Fruit fly (Drosophila melanogaster) whole organism: ENCODE measurements around the gene Agpat3.

ENCODE experiments used
- Dll ChIP-seq: fragments of >200 bp; optimal IDR thresholded peaks from 2 replicates; lab custom pipeline; 2017
- pan ChIP-seq: fragments of >200 bp; optimal IDR thresholded peaks from 2 replicates; lab custom pipeline; 2017
- psq ChIP-seq: fragments of >200 bp; optimal IDR thresholded peaks from 2 replicates; lab custom pipeline; 2017
- usp ChIP-seq: fragments of >200 bp; optimal IDR thresholded peaks from 2 replicates; lab custom pipeline; 2017; ENCODE audit warnings: missing biosample characterization, missing genetic modification characterization, mixed read lengths

- no peak for TF ChIP-seq usp (GFP tag; lab: Kevin White, UChicago)
- no peak for TF ChIP-seq pan
- no peak for TF ChIP-seq psq (lab: Kevin White, UChicago)
- TF ChIP-seq Dll (lab: Kevin White, UChicago): no peak
These were observed 7.1 kb upstream of the Agpat3 start for dm6 chr3L:16392874-16393273.
